Fruit fly (Drosophila melanogaster) whole organism, embryonic: ENCODE results near the gene Cyt-c1L.
A peak's percentile ranks its signal among the peaks of the same experiment; 100 is the strongest.

Experiments
- Aef1 ChIP-seq: fragments of 200-800 bp; sonication (Bioruptor generic); IDR thresholded peaks from 3 replicates; pipeline ENCODE4 v1.3.6; 2022; ENCODE audit warnings: missing biosample characterization, missing genetic modification characterization
- B-H2 ChIP-seq: fragments of 200-800 bp; sonication (Bioruptor generic); optimal IDR thresholded peaks from 2 replicates; lab custom pipeline; 2018; ENCODE audit warnings: missing biosample characterization, mild to moderate bottlenecking, missing genetic modification characterization
- BEAF-32 ChIP-seq: fragments of 200-800 bp; sonication (Bioruptor generic); optimal IDR thresholded peaks from 3 replicates; lab custom pipeline; 2017; ENCODE audit warnings: missing biosample characterization, missing genetic modification characterization, mild to moderate bottlenecking, moderate library complexity, missing genetic modification reagents
- CG11456 ChIP-seq: fragments of 200-800 bp; sonication (Bioruptor generic); IDR thresholded peaks from 3 replicates; pipeline ENCODE4 v1.3.6; 2022; ENCODE audit warnings: missing biosample characterization, missing genetic modification characterization
- CG14014 ChIP-seq: fragments of 200-800 bp; sonication (Bioruptor generic); IDR thresholded peaks from 2 replicates; pipeline ENCODE4 v1.3.6; 2022; ENCODE audit warnings: missing biosample characterization, missing genetic modification characterization
- CG15269 ChIP-seq: fragments of 200-800 bp; sonication (Bioruptor generic); optimal IDR thresholded peaks from 2 replicates; lab custom pipeline; 2018; ENCODE audit warnings: missing biosample characterization, mild to moderate bottlenecking, missing genetic modification characterization, moderate library complexity
- CG1647 ChIP-seq: fragments of 200-800 bp; sonication (Bioruptor generic); optimal IDR thresholded peaks from 3 replicates; lab custom pipeline; 2016; ENCODE audit warnings: missing biosample characterization, missing genetic modification characterization
- CG17328 ChIP-seq: fragments of 200-800 bp; sonication (Bioruptor generic); IDR thresholded peaks from 2 replicates; pipeline ENCODE4 v1.3.6; 2022; ENCODE audit warnings: missing biosample characterization, missing genetic modification characterization
- CG17359 ChIP-seq: fragments of 200-800 bp; sonication (Bioruptor generic); optimal IDR thresholded peaks from 3 replicates; lab custom pipeline; 2018; ENCODE audit warnings: missing biosample characterization, mild to moderate bottlenecking, missing genetic modification characterization, moderate library complexity
- CG17361 ChIP-seq: fragments of 200-800 bp; sonication (Bioruptor generic); IDR thresholded peaks from 3 replicates; pipeline ENCODE4 v1.3.6; 2022; ENCODE audit warnings: missing biosample characterization, missing genetic modification characterization
- CG17385 ChIP-seq: fragments of 200-800 bp; sonication (Bioruptor generic); optimal IDR thresholded peaks from 3 replicates; lab custom pipeline; 2018; ENCODE audit warnings: missing biosample characterization, mild to moderate bottlenecking, missing genetic modification characterization
- CG18262 ChIP-seq: fragments of 200-800 bp; optimal IDR thresholded peaks from 3 replicates; lab custom pipeline; 2019; ENCODE audit warnings: missing biosample characterization, mild to moderate bottlenecking, missing genetic modification characterization, moderate library complexity
- CG3163 ChIP-seq: fragments of 200-800 bp; sonication (Bioruptor generic); optimal IDR thresholded peaks from 3 replicates; lab custom pipeline; 2016; ENCODE audit warnings: missing biosample characterization, missing genetic modification characterization
- CG33557 ChIP-seq: fragments of 200-800 bp; sonication (Bioruptor generic); optimal IDR thresholded peaks from 2 replicates; lab custom pipeline; 2019; ENCODE audit warnings: missing biosample characterization, mild to moderate bottlenecking, missing genetic modification characterization, moderate library complexity
- CG34376 ChIP-seq: fragments of 200-800 bp; sonication (Bioruptor generic); optimal IDR thresholded peaks from 2 replicates; lab custom pipeline; 2018; ENCODE audit warnings: missing biosample characterization, mild to moderate bottlenecking, missing genetic modification characterization
- CG7372 ChIP-seq: fragments of 200-800 bp; sonication (Bioruptor generic); IDR thresholded peaks from 2 replicates; pipeline ENCODE4 v1.3.6; 2022; ENCODE audit warnings: missing biosample characterization, missing genetic modification characterization
- CG7556 ChIP-seq: fragments of 200-800 bp; sonication (Bioruptor generic); optimal IDR thresholded peaks from 2 replicates; lab custom pipeline; 2017; ENCODE audit warnings: missing biosample characterization, mild to moderate bottlenecking, missing genetic modification characterization
- CG7839 ChIP-seq: fragments of 200-800 bp; sonication (Bioruptor generic); optimal IDR thresholded peaks from 3 replicates; lab custom pipeline; 2018; ENCODE audit warnings: missing biosample characterization, mild to moderate bottlenecking, missing genetic modification characterization, moderate library complexity
- CG7928 ChIP-seq: fragments of 200-800 bp; sonication (Bioruptor generic); optimal IDR thresholded peaks from 2 replicates; lab custom pipeline; 2017; ENCODE audit warnings: missing biosample characterization, mild to moderate bottlenecking, missing genetic modification characterization
- CrebB ChIP-seq: fragments of 200-800 bp; sonication (Bioruptor generic); optimal IDR thresholded peaks from 3 replicates; lab custom pipeline; 2018; ENCODE audit warnings: missing biosample characterization, mild to moderate bottlenecking, missing genetic modification characterization
- Elba2 ChIP-seq: fragments of 200-800 bp; sonication (Bioruptor generic); optimal IDR thresholded peaks from 3 replicates; lab custom pipeline; 2016; ENCODE audit warnings: missing biosample characterization, missing genetic modification characterization
- Gug ChIP-seq: fragments of 200-800 bp; sonication (Bioruptor generic); IDR thresholded peaks from 4 replicates; pipeline ENCODE4 v1.3.6; 2022; ENCODE audit warnings: missing biosample characterization, missing genetic modification characterization
- Hr78 ChIP-seq, 2 experiments: fragments of 200-800 bp in 1 of 2; fragments of >200 bp in 1 of 2; sonication (Bioruptor generic) in 1 of 2; optimal IDR thresholded peaks; 2 replicates each; lab custom pipeline; 2017 to 2019; ENCODE audit warnings: missing biosample characterization in 2 of 2, missing genetic modification characterization in 2 of 2, mild to moderate bottlenecking in 1 of 2, moderate library complexity in 1 of 2
- Nf-YA ChIP-seq: fragments of 200-800 bp; sonication (Bioruptor generic); IDR thresholded peaks from 2 replicates; pipeline ENCODE4 v1.3.6; 2022; ENCODE audit warnings: missing biosample characterization, missing genetic modification characterization
- YL-1 ChIP-seq: fragments of 200-800 bp; sonication (Bioruptor generic); optimal IDR thresholded peaks from 3 replicates; lab custom pipeline; 2017; ENCODE audit warnings: missing biosample characterization, mild to moderate bottlenecking, missing genetic modification characterization
- ac ChIP-seq: fragments of 200-800 bp; sonication (Bioruptor generic); optimal IDR thresholded peaks from 3 replicates; lab custom pipeline; 2017; ENCODE audit warnings: missing biosample characterization, mild to moderate bottlenecking, missing genetic modification characterization
- bsh ChIP-seq, 2 experiments: fragments of 200-800 bp; sonication (Bioruptor generic); optimal IDR thresholded peaks; 2 replicates each; lab custom pipeline; 2017 to 2018; ENCODE audit warnings: mild to moderate bottlenecking in 2 of 2, missing biosample characterization in 2 of 2, missing genetic modification characterization in 2 of 2, moderate library complexity in 1 of 2
- cwo ChIP-seq: fragments of 200-800 bp; sonication (Bioruptor generic); optimal IDR thresholded peaks from 3 replicates; lab custom pipeline; 2017; ENCODE audit warnings: missing biosample characterization, missing genetic modification characterization, mild to moderate bottlenecking, moderate library complexity, missing genetic modification reagents
- dmrt11E ChIP-seq: fragments of 200-800 bp; sonication (Bioruptor generic); optimal IDR thresholded peaks from 3 replicates; lab custom pipeline; 2018; ENCODE audit warnings: missing biosample characterization, mild to moderate bottlenecking, missing genetic modification characterization, moderate library complexity
- dysf ChIP-seq: fragments of 200-800 bp; sonication (Bioruptor generic); IDR thresholded peaks from 3 replicates; pipeline ENCODE4 v1.3.6; 2022; ENCODE audit warnings: missing biosample characterization, missing genetic modification characterization
- grau ChIP-seq: fragments of 200-800 bp; optimal IDR thresholded peaks from 3 replicates; lab custom pipeline; 2019; ENCODE audit warnings: missing biosample characterization, mild to moderate bottlenecking, missing genetic modification characterization, moderate library complexity
- grn ChIP-seq: fragments of 200-800 bp; sonication (Bioruptor generic); optimal IDR thresholded peaks from 3 replicates; lab custom pipeline; 2017; ENCODE audit warnings: missing biosample characterization, missing genetic modification characterization
- gsb-n ChIP-seq: fragments of 200-800 bp; sonication (Bioruptor generic); optimal IDR thresholded peaks from 3 replicates; lab custom pipeline; 2018; ENCODE audit warnings: missing biosample characterization, mild to moderate bottlenecking, missing genetic modification characterization
- insv ChIP-seq, 2 experiments: fragments of 200-800 bp; sonication (Bioruptor generic); optimal IDR thresholded peaks; 3 replicates each; lab custom pipeline; 2016 to 2018; ENCODE audit warnings: missing biosample characterization in 2 of 2, missing genetic modification characterization in 2 of 2
- kah ChIP-seq: fragments of 200-800 bp; sonication (Bioruptor generic); optimal IDR thresholded peaks from 2 replicates; lab custom pipeline; 2018; ENCODE audit warnings: missing biosample characterization, mild to moderate bottlenecking, missing genetic modification characterization
- lbe ChIP-seq: fragments of 200-800 bp; sonication (Bioruptor generic); optimal IDR thresholded peaks from 2 replicates; lab custom pipeline; 2016; ENCODE audit warnings: missing biosample characterization, mild to moderate bottlenecking, missing genetic modification characterization
- lilli ChIP-seq: fragments of 200-800 bp; sonication (Bioruptor generic); optimal IDR thresholded peaks from 3 replicates; lab custom pipeline; 2016; ENCODE audit warnings: missing biosample characterization, missing genetic modification characterization
- pan ChIP-seq, 4 experiments: fragments of >200 bp in 3 of 4; fragments of 200-800 bp in 1 of 4; sonication (Bioruptor generic) in 1 of 4; optimal IDR thresholded peaks in 3 of 4; IDR thresholded peaks in 1 of 4; 2 replicates each; pipeline versions ENCODE4 v1.3.6 to Lab custom; 2017 to 2022; ENCODE audit warnings: missing biosample characterization in 2 of 4, missing genetic modification characterization in 2 of 4, mixed read lengths in 1 of 4
- pfk ChIP-seq: fragments of 200-800 bp; sonication (Bioruptor generic); optimal IDR thresholded peaks from 2 replicates; lab custom pipeline; 2018; ENCODE audit warnings: missing biosample characterization, mild to moderate bottlenecking, missing genetic modification characterization, moderate library complexity
- prd ChIP-seq, 3 experiments: fragments of >200 bp in 2 of 3; fragments of 200-800 bp in 1 of 3; sonication (Bioruptor generic) in 1 of 3; optimal IDR thresholded peaks in 2 of 3; IDR thresholded peaks in 1 of 3; 2 replicates in 2 of 3; 3 replicates in 1 of 3; pipeline versions ENCODE4 v1.3.6 to Lab custom; 2017 to 2022; ENCODE audit warnings: missing biosample characterization in 1 of 3, missing genetic modification characterization in 1 of 3
- pros ChIP-seq: fragments of 200-800 bp; sonication (Bioruptor generic); optimal IDR thresholded peaks from 3 replicates; lab custom pipeline; 2019; ENCODE audit warnings: missing biosample characterization, mild to moderate bottlenecking, missing genetic modification characterization, moderate library complexity
- schlank ChIP-seq: fragments of 200-800 bp; sonication (Bioruptor generic); optimal IDR thresholded peaks from 2 replicates; lab custom pipeline; 2018; ENCODE audit warnings: missing biosample characterization, mild to moderate bottlenecking, missing genetic modification characterization
- sd ChIP-seq: fragments of 200-800 bp; sonication (Bioruptor generic); optimal IDR thresholded peaks from 3 replicates; lab custom pipeline; 2018; ENCODE audit warnings: missing biosample characterization, mild to moderate bottlenecking, missing genetic modification characterization, moderate library complexity
- sqz ChIP-seq: fragments of 200-800 bp; sonication (Bioruptor generic); optimal IDR thresholded peaks from 3 replicates; lab custom pipeline; 2018; ENCODE audit warnings: missing biosample characterization, mild to moderate bottlenecking, missing genetic modification characterization
- zen ChIP-seq: fragments of 200-800 bp; sonication (Bioruptor generic); optimal IDR thresholded peaks from 3 replicates; lab custom pipeline; 2018; ENCODE audit warnings: missing biosample characterization, mild to moderate bottlenecking, missing genetic modification characterization, moderate library complexity

The Cyt-c1L gene

dm6 chr3R:29215652-29216483 is 11.9 kb upstream of the Cyt-c1L start (continued):
- 0 out of 3 replicates have a peak, but pooled peaks have one; percentile 20 for TF ChIP-seq CG17361
- no peak for TF ChIP-seq dysf (GFP tag; lab: Robert Waterston, UW)
- TF ChIP-seq ac (GFP tag; lab: Kevin White, UChicago), result peak; percentile 24
- peak; percentile 2 for TF ChIP-seq CG18262
- no peak for TF ChIP-seq prd (optimal IDR thresholded peaks at IDR 0.05; lab: Kevin White, UChicago)
- TF ChIP-seq prd (GFP tag; IDR thresholded peaks at IDR 0.05; lab: Robert Waterston, UW), result peak; percentile 38; the same call in 1 of the 3 replicates
- TF ChIP-seq schlank, result no peak
- TF ChIP-seq pfk (GFP tag; lab: Kevin White, UChicago), result no peak
- peak; percentile 14 for TF ChIP-seq gsb-n (tag; lab: Kevin White, UChicago)
- no peak for TF ChIP-seq CG15269 (tag; lab: Kevin White, UChicago)
- TF ChIP-seq Gug, result no peak
- TF ChIP-seq CG14014, result no peak
- TF ChIP-seq CG7928 (GFP tag; lab: Kevin White, UChicago), result no peak
- TF ChIP-seq Hr78 (GFP tag; optimal IDR thresholded peaks at IDR 0.05; lab: Kevin White, UChicago), result peak in 1 of 2 experiments; percentile 92
- TF ChIP-seq dmrt11E (tag; lab: Kevin White, UChicago), result peak; percentile 13
- TF ChIP-seq kah, result peak; percentile 84
- TF ChIP-seq CG7839 (tag; lab: Kevin White, UChicago), result peak; percentile 11
- peak; percentile 3 for TF ChIP-seq CG7556 (GFP tag; lab: Kevin White, UChicago)

dm6 chr3R:29214982-29215533 is 11.1 kb upstream of the Cyt-c1L start:
- peak; percentile 33 for TF ChIP-seq cwo
- peak; percentile 40 for TF ChIP-seq pfk (GFP tag; lab: Kevin White, UChicago)
- TF ChIP-seq YL-1, result peak; percentile 14
- TF ChIP-seq sd (tag; lab: Kevin White, UChicago), result peak; percentile 85
- no peak; the same call in 1 of the 2 replicates for TF ChIP-seq Nf-YA (GFP tag; lab: Robert Waterston, UW)
- TF ChIP-seq grau (tag; lab: Kevin White, UChicago), result peak; percentile 4
- TF ChIP-seq CG17328, result 0 out of 2 replicates have a peak, but pooled peaks have one; percentile 8
- TF ChIP-seq lilli (GFP tag; lab: Kevin White, UChicago), result peak; percentile 5
- peak in 1 of 2 experiments; percentile 47 for TF ChIP-seq bsh (GFP tag; optimal IDR thresholded peaks at IDR 0.05; lab: Kevin White, UChicago)
- TF ChIP-seq BEAF-32 (GFP tag; lab: Kevin White, UChicago), result peak; percentile 15
- TF ChIP-seq zen (tag; lab: Kevin White, UChicago), result peak; percentile 8
- no peak for TF ChIP-seq B-H2 (GFP tag; lab: Kevin White, UChicago)
- peak; percentile 82 for TF ChIP-seq CG34376 (GFP tag; lab: Kevin White, UChicago)
- TF ChIP-seq lbe, result peak; percentile 57
- TF ChIP-seq CG17359 (tag; lab: Kevin White, UChicago), result peak; percentile 23
- TF ChIP-seq CG17385 (GFP tag; lab: Kevin White, UChicago), result peak; percentile 63
- peak in 1 of 2 experiments; percentile 96 for TF ChIP-seq insv (GFP tag; optimal IDR thresholded peaks at IDR 0.05; lab: Kevin White, UChicago)
- TF ChIP-seq CG33557 (GFP tag; lab: Kevin White, UChicago), result no peak
- TF ChIP-seq pan (optimal IDR thresholded peaks at IDR 0.05; lab: Kevin White, UChicago), result no peak
- peak in 1 of 2 experiments; percentile 25 for TF ChIP-seq pan (GFP tag; optimal IDR thresholded peaks at IDR 0.05 in 1 of 2, IDR thresholded peaks at IDR 0.05 in 1 of 2)
- no peak for TF ChIP-seq CrebB (tag; lab: Kevin White, UChicago)
- peak; percentile 64 for TF ChIP-seq sqz
- TF ChIP-seq Aef1 (GFP tag; lab: Robert Waterston, UW), result no peak
- no peak for TF ChIP-seq CG1647
- TF ChIP-seq CG11456 (GFP tag; lab: Robert Waterston, UW), result no peak
- TF ChIP-seq CG7372 (GFP tag; lab: Robert Waterston, UW), result no peak
- peak; percentile 35 for TF ChIP-seq grn
- TF ChIP-seq pros (GFP tag; lab: Kevin White, UChicago), result peak; percentile 67
- TF ChIP-seq Elba2 (GFP tag; lab: Kevin White, UChicago), result peak; percentile 98
- peak; percentile 90 for TF ChIP-seq CG3163 (GFP tag; lab: Kevin White, UChicago)
